Worm (Caenorhabditis elegans): ENCODE measurements around the gene Y44F5A.1.

The Y44F5A.1 gene

DNA sequence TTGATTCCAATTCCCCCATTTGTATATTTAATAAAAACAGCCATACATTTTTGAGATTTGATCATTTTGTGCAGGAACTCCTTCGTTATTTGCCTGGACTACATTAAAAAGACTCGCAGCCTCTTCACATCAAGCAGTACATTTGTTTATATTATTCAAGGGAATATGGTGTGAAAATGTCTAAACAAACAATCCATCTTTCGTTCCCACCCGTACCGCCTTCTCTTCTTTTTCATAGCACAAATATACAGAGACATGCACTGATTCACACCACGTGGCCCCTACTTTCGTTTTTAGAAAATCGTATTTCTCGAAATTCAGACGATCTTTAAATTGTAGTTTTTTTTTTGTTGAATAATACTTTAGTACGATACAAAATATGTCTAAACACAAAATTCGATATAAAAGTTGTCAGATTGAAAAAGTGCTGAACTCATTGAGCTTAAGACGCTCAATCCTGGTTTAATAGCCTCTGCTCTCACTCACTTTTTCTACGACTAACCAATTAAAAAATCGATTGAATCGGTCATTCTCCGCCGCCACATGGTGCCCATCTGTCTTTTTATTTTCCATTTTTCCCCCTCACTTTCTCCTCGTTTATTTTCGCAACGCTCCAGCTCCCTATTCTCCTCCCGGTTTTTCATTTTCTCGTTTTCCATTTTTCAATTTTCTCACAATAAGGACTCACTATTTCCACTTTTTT is 52.0 kb downstream of the Y44F5A.1 start:
- TF ChIP-seq ama-1 (optimal IDR thresholded peaks at IDR 0.05) (peak; percentile 82), hlh-6 (tag; optimal IDR thresholded peaks at IDR 0.05) (no peak), fkh-10 (GFP tag; optimal IDR thresholded peaks at IDR 0.05) (no peak), pha-4 (tag; optimal IDR thresholded peaks at IDR 0.05) (no peak), Y22D7AL.16 (tag; optimal IDR thresholded peaks at IDR 0.05) (no peak), hlh-8 (tag; optimal IDR thresholded peaks at IDR 0.05) (peak; percentile 94)
